Worm (Caenorhabditis elegans) whole organism, early embryonic: ENCODE measurements around the gene arf-6.

Source experiments
- ama-1 ChIP-seq: fragments of 150-350 bp; optimal IDR thresholded peaks from 2 replicates; lab custom pipeline; 2014
- ceh-13 ChIP-seq: fragments of 200-800 bp; sonication (Bioruptor generic); optimal IDR thresholded peaks from 2 replicates; lab custom pipeline; 2018; ENCODE audit warnings: mild to moderate bottlenecking, missing genetic modification characterization, missing compliant biosample characterization
- ceh-36 ChIP-seq: sonication (generic microtip); optimal IDR thresholded peaks from 2 replicates; lab custom pipeline; 2016; ENCODE audit warnings: missing genetic modification characterization, inconsistent platforms, missing compliant biosample characterization
- ets-7 ChIP-seq: sonication (generic microtip); optimal IDR thresholded peaks from 2 replicates; lab custom pipeline; 2016; ENCODE audit warnings: missing genotype, missing genetic modification characterization, missing compliant biosample characterization
- flt-1 ChIP-seq: fragments of 200-800 bp; sonication (Bioruptor generic); IDR thresholded peaks from 2 replicates; pipeline ENCODE4 v1.3.6; 2022; ENCODE audit warnings: missing genetic modification characterization, missing compliant biosample characterization
- hmbx-1 ChIP-seq: sonication (generic microtip); optimal IDR thresholded peaks from 2 replicates; lab custom pipeline; 2016; ENCODE audit warnings: mild to moderate bottlenecking, missing genetic modification characterization, missing compliant biosample characterization
- hmg-4 ChIP-seq: fragments of 200-800 bp; sonication (Bioruptor generic); optimal IDR thresholded peaks from 2 replicates; lab custom pipeline; 2018; ENCODE audit warnings: mild to moderate bottlenecking, missing genetic modification characterization, missing compliant biosample characterization
- hnd-1 ChIP-seq: sonication (generic microtip); optimal IDR thresholded peaks from 2 replicates; lab custom pipeline; 2016; ENCODE audit warnings: missing genetic modification characterization, missing compliant biosample characterization
- tbx-37 ChIP-seq: fragments of 200-800 bp; sonication (Bioruptor generic); conservative IDR thresholded peaks from 2 replicates; pipeline ENCODE4 v1.3.6; 2022; ENCODE audit warnings: missing genetic modification reagents, missing genetic modification characterization, missing compliant biosample characterization
- tra-4 ChIP-seq: sonication (generic microtip); optimal IDR thresholded peaks from 2 replicates; lab custom pipeline; 2017; ENCODE audit warnings: missing genetic modification characterization, missing compliant biosample characterization

DNA sequence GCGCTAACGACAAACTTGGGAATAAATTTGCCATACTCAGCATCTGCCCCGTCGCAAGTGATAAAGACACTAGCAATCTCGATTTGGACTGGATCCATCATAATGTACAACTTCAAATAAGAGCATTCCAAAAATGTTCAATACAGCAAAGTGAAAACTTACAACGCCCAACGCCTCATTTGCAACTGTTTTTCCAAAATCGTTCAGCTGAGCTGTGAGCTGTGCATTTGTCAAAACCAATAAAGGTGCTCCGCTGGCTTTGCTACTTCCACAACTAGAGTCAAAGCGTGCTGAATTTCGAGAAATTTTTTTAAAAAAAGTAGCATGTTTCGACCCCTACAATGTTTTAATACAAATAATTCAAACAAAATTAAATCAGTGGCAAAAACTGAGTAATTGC lies 15.8 kb upstream of the arf-6 start, which contains the start of gene Y116A8C.49:
- no peak for TF ChIP-seq hnd-1
- no peak for TF ChIP-seq ets-7 (tag; lab: Kevin White, UChicago)
- TF ChIP-seq hmg-4 (GFP tag; lab: Kevin White, UChicago): no peak
- no peak for TF ChIP-seq ama-1 (lab: Kevin White, UChicago)
- TF ChIP-seq flt-1 (GFP tag; lab: Robert Waterston, UW): no peak
- no peak for TF ChIP-seq tbx-37 (GFP tag; lab: Robert Waterston, UW)
- no peak for TF ChIP-seq ceh-13 (GFP tag; lab: Kevin White, UChicago)
- TF ChIP-seq tra-4 (tag; lab: Kevin White, UChicago): no peak
- no peak for TF ChIP-seq ceh-36 (tag; lab: Kevin White, UChicago)
- no peak for TF ChIP-seq hmbx-1 (tag; lab: Kevin White, UChicago)
